Worm (Caenorhabditis elegans) whole organism, midembryonic: ENCODE data around the gene C28D4.4.

Experiments
- T22C8.4 ChIP-seq: fragments of 200-800 bp; sonication (Bioruptor generic); IDR thresholded peaks from 2 replicates; pipeline ENCODE4 v1.3.6; 2022; ENCODE audit warnings: missing genetic modification characterization, missing compliant biosample characterization
- flt-1 ChIP-seq: fragments of 200-800 bp; sonication (Bioruptor generic); IDR thresholded peaks from 2 replicates; pipeline ENCODE4 v1.3.6; 2022; ENCODE audit warnings: missing genetic modification characterization, missing compliant biosample characterization
- med-1 ChIP-seq: sonication (generic microtip); optimal IDR thresholded peaks from 2 replicates; lab custom pipeline; 2017; ENCODE audit warnings: missing genetic modification characterization, mild to moderate bottlenecking, missing compliant biosample characterization, antibody characterized with exemption, missing genetic modification reagents; ENCODE audit not compliant: insufficient read depth
- ref-1 ChIP-seq: fragments of 200-800 bp; sonication (Bioruptor generic); conservative IDR thresholded peaks from 2 replicates; pipeline ENCODE4 v1.3.6; 2022; ENCODE audit warnings: missing genetic modification reagents, missing genetic modification characterization, missing compliant biosample characterization
- tab-1 ChIP-seq: fragments of 200-800 bp; sonication (Bioruptor generic); IDR thresholded peaks from 2 replicates; pipeline ENCODE4 v1.3.6; 2022; ENCODE audit warnings: missing genetic modification characterization, missing compliant biosample characterization
- ztf-23 ChIP-seq: fragments of 200-800 bp; sonication (Bioruptor generic); IDR thresholded peaks from 2 replicates; pipeline ENCODE4 v1.3.6; 2022; ENCODE audit warnings: missing genetic modification reagents, missing genetic modification characterization, missing compliant biosample characterization
- ztf-29 ChIP-seq: fragments of 200-800 bp; sonication (Bioruptor generic); IDR thresholded peaks from 2 replicates; pipeline ENCODE4 v1.3.6; 2022; ENCODE audit warnings: missing genetic modification reagents, missing genetic modification characterization, missing compliant biosample characterization

DNA sequence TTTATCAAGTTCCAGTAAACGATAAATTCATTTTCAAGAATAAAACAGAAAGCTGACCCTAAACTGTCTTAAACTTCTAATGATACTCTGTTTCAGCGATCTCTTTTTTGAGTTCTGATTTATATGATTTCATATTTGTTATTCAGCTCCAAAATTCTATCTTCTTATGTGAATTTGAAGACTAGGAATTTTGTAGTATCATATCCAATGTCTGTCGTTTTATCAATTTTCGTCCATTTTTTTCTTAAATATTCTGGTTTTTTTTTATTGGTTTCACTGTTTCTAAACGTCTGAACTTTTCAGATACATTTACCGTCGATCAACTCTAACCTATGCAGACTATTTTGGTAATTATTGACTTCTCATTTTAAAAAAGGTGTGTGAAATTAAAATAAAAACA is 19.9 kb downstream of the C28D4.4 start, which contains the start of the genes nhr-138 and C28D4.18:
- TF ChIP-seq tab-1 (GFP tag; lab: Robert Waterston, UW) = no peak
- TF ChIP-seq flt-1 (GFP tag; lab: Robert Waterston, UW) = no peak
- no peak for TF ChIP-seq ztf-23 (GFP tag; lab: Robert Waterston, UW)
- TF ChIP-seq T22C8.4 (GFP tag; lab: Robert Waterston, UW) = no peak
- TF ChIP-seq ztf-29 (GFP tag; lab: Robert Waterston, UW) = no peak
- no peak for TF ChIP-seq med-1 (GFP tag; lab: Kevin White, UChicago)
- no peak for TF ChIP-seq ref-1 (GFP tag; lab: Robert Waterston, UW)
